Fruit fly (Drosophila melanogaster) Kc167 (cell line): ENCODE results near the gene CG5080.

Experiments
- Myc ChIP-seq: fragments of >200 bp; optimal IDR thresholded peaks from 2 replicates; lab custom pipeline; 2017; ENCODE audit warnings: missing external identifiers
- Sin3A ChIP-seq: fragments of >200 bp; optimal IDR thresholded peaks from 2 replicates; lab custom pipeline; 2018; ENCODE audit warnings: missing external identifiers
- h ChIP-seq: fragments of >200 bp; optimal IDR thresholded peaks from 3 replicates; lab custom pipeline; 2018; ENCODE audit warnings: missing external identifiers
- insv ChIP-seq: fragments of >200 bp; optimal IDR thresholded peaks from 3 replicates; lab custom pipeline; 2018; ENCODE audit warnings: missing external identifiers
- psq ChIP-seq: fragments of >200 bp; optimal IDR thresholded peaks from 2 replicates; lab custom pipeline; 2017; ENCODE audit warnings: missing external identifiers
- ttk ChIP-seq: sonication (Bioruptor generic); optimal IDR thresholded peaks from 2 replicates; lab custom pipeline; 2017; ENCODE audit warnings: missing external identifiers

CG5080 gene

dm6 chr2L:1114230-1114629 lies 49.5 kb downstream of the CG5080 start:
- TF ChIP-seq ttk (lab: Kevin White, UChicago) (no peak), Sin3A (no peak), psq (lab: Kevin White, UChicago) (no peak)

- no peak for TF ChIP-seq h
- TF ChIP-seq ttk (lab: Kevin White, UChicago): no peak
- TF ChIP-seq insv (lab: Kevin White, UChicago): no peak
- TF ChIP-seq psq (lab: Kevin White, UChicago): no peak
- no peak for TF ChIP-seq Sin3A
- no peak for TF ChIP-seq Myc (lab: Kevin White, UChicago)
Observed at dm6 chr2L:1112641-1113040, 51.0 kb downstream of the CG5080 start, which contains the start of gene CG14340. CG14340 (plus strand) TSS chr2L:1112941.
